Worm (Caenorhabditis elegans) whole organism, L2 larva: Measurements from ENCODE around the gene fox-1.

ENCODE experiments used
- C34F6.9 ChIP-seq: fragments of 150-350 bp; optimal IDR thresholded peaks from 2 replicates; lab custom pipeline; 2014; ENCODE audit warnings: missing biosample characterization, missing genetic modification characterization
- F13H6.1 ChIP-seq: sonication (generic microtip); optimal IDR thresholded peaks from 2 replicates; lab custom pipeline; 2016; ENCODE audit warnings: missing genetic modification characterization, missing compliant biosample characterization
- R02D3.7 ChIP-seq: fragments of 150-350 bp; optimal IDR thresholded peaks from 2 replicates; lab custom pipeline; 2014; ENCODE audit warnings: missing biosample characterization, missing genetic modification characterization
- Y55F3AM.14 ChIP-seq: fragments of 200-800 bp; sonication (Bioruptor generic); optimal IDR thresholded peaks from 2 replicates; lab custom pipeline; 2018; ENCODE audit warnings: mild to moderate bottlenecking, missing genetic modification characterization, missing compliant biosample characterization
- alr-1 ChIP-seq: fragments of 150-350 bp; optimal IDR thresholded peaks from 2 replicates; lab custom pipeline; 2014; ENCODE audit warnings: missing biosample characterization, missing genetic modification characterization
- aly-2 ChIP-seq: fragments of 150-350 bp; optimal IDR thresholded peaks from 2 replicates; lab custom pipeline; 2014; ENCODE audit warnings: missing biosample characterization, missing genetic modification characterization
- ceh-16 ChIP-seq: fragments of 150-350 bp; optimal IDR thresholded peaks from 2 replicates; lab custom pipeline; 2014; ENCODE audit warnings: missing biosample characterization, missing genetic modification characterization
- ceh-82 ChIP-seq: fragments of 150-350 bp; optimal IDR thresholded peaks from 2 replicates; lab custom pipeline; 2014; ENCODE audit warnings: missing biosample characterization, missing genetic modification characterization
- crh-2 ChIP-seq: sonication (generic microtip); optimal IDR thresholded peaks from 2 replicates; lab custom pipeline; 2017; ENCODE audit warnings: missing biosample characterization, missing genetic modification characterization
- dmd-4 ChIP-seq: sonication (generic microtip); optimal IDR thresholded peaks from 2 replicates; lab custom pipeline; 2017; ENCODE audit warnings: missing biosample characterization, missing genetic modification characterization
- egl-27 ChIP-seq: sonication (generic microtip); optimal IDR thresholded peaks from 3 replicates; lab custom pipeline; 2017; ENCODE audit warnings: missing biosample characterization, missing genetic modification reagents, missing genetic modification characterization
- elt-1 ChIP-seq: fragments of 150-350 bp; optimal IDR thresholded peaks from 2 replicates; lab custom pipeline; 2014; ENCODE audit warnings: missing biosample characterization, missing genetic modification characterization
- fos-1 ChIP-seq: fragments of 150-350 bp; optimal IDR thresholded peaks from 2 replicates; lab custom pipeline; 2014; ENCODE audit warnings: missing biosample characterization, missing genetic modification characterization
- gmeb-1 ChIP-seq: fragments of 150-350 bp; optimal IDR thresholded peaks from 2 replicates; lab custom pipeline; 2014; ENCODE audit warnings: missing biosample characterization, missing genetic modification characterization
- lin-11 ChIP-seq: fragments of 150-350 bp; sonication (generic microtip); optimal IDR thresholded peaks from 2 replicates; lab custom pipeline; 2014; ENCODE audit warnings: missing biosample characterization, missing genetic modification characterization, inconsistent platforms, mixed read lengths
- lin-39 ChIP-seq: fragments of 150-350 bp; optimal IDR thresholded peaks from 2 replicates; lab custom pipeline; 2014; ENCODE audit warnings: missing biosample characterization, missing genetic modification reagents, missing genetic modification characterization
- lsy-2 ChIP-seq, 2 experiments: fragments of 150-350 bp in 1 of 2; sonication (generic microtip) in 1 of 2; optimal IDR thresholded peaks; 2 replicates each; lab custom pipeline; 2014 to 2017; ENCODE audit warnings: missing biosample characterization in 2 of 2, missing genetic modification characterization in 2 of 2
- mab-5 ChIP-seq: fragments of 150-350 bp; optimal IDR thresholded peaks from 2 replicates; lab custom pipeline; 2014; ENCODE audit warnings: missing biosample characterization, missing genetic modification characterization
- mdl-1 ChIP-seq, 2 experiments: fragments of 150-350 bp in 1 of 2; sonication (generic microtip) in 1 of 2; optimal IDR thresholded peaks; 2 replicates each; lab custom pipeline; 2017; ENCODE audit warnings: missing biosample characterization in 2 of 2, missing genetic modification characterization in 2 of 2
- nhr-10 ChIP-seq: sonication (generic microtip); optimal IDR thresholded peaks from 2 replicates; lab custom pipeline; 2017; ENCODE audit warnings: missing biosample characterization, missing genetic modification characterization
- nhr-129 ChIP-seq: fragments of 150-350 bp; optimal IDR thresholded peaks from 2 replicates; lab custom pipeline; 2014; ENCODE audit warnings: missing biosample characterization, missing genetic modification characterization
- nhr-21 ChIP-seq: fragments of 150-350 bp; optimal IDR thresholded peaks from 2 replicates; lab custom pipeline; 2014; ENCODE audit warnings: missing biosample characterization, missing genetic modification characterization
- nhr-23 ChIP-seq: fragments of 150-350 bp; optimal IDR thresholded peaks from 2 replicates; lab custom pipeline; 2014; ENCODE audit warnings: missing biosample characterization, missing genetic modification reagents, missing genetic modification characterization
- nhr-25 ChIP-seq: fragments of 150-350 bp; sonication (generic microtip); optimal IDR thresholded peaks from 3 replicates; lab custom pipeline; 2014; ENCODE audit warnings: missing biosample characterization, missing genetic modification characterization
- nhr-6 ChIP-seq: fragments of 150-350 bp; optimal IDR thresholded peaks from 2 replicates; lab custom pipeline; 2014; ENCODE audit warnings: missing biosample characterization, missing genetic modification characterization
- sem-4 ChIP-seq: fragments of 150-350 bp; optimal IDR thresholded peaks from 2 replicates; lab custom pipeline; 2014; ENCODE audit warnings: missing biosample characterization, missing genetic modification reagents, missing genetic modification characterization
- skn-1 ChIP-seq: sonication (generic microtip); optimal IDR thresholded peaks from 2 replicates; lab custom pipeline; 2017; ENCODE audit warnings: missing biosample characterization, missing genetic modification characterization
- sma-3 ChIP-seq: sonication (generic microtip); optimal IDR thresholded peaks from 2 replicates; lab custom pipeline; 2016; ENCODE audit warnings: missing genetic modification reagents, missing genetic modification characterization, missing compliant biosample characterization
- sma-9 ChIP-seq, 2 experiments: fragments of 150-350 bp in 1 of 2; sonication (generic microtip) in 1 of 2; optimal IDR thresholded peaks; 2 replicates each; lab custom pipeline; 2014 to 2016; ENCODE audit warnings: missing genetic modification characterization in 2 of 2, mild to moderate bottlenecking in 1 of 2, missing biosample characterization in 1 of 2, missing compliant biosample characterization in 1 of 2, missing genetic modification reagents in 1 of 2, moderate library complexity in 1 of 2
- unc-39 ChIP-seq: fragments of 150-350 bp; optimal IDR thresholded peaks from 2 replicates; lab custom pipeline; 2014; ENCODE audit warnings: missing biosample characterization, missing genetic modification characterization
- unc-55 ChIP-seq: fragments of 150-350 bp; sonication (generic microtip); optimal IDR thresholded peaks from 3 replicates; lab custom pipeline; 2014; ENCODE audit warnings: missing biosample characterization, missing genetic modification reagents, missing genetic modification characterization
- unc-62 ChIP-seq: fragments of 150-350 bp; optimal IDR thresholded peaks from 2 replicates; lab custom pipeline; 2014; ENCODE audit warnings: missing biosample characterization, missing genetic modification reagents, missing genetic modification characterization
- ztf-1 ChIP-seq: fragments of 200-800 bp; sonication (Bioruptor generic); conservative IDR thresholded peaks from 2 replicates; pipeline ENCODE4 v1.3.6; 2022; ENCODE audit warnings: missing genetic modification characterization, missing compliant biosample characterization
- ztf-11 ChIP-seq: sonication (generic microtip); optimal IDR thresholded peaks from 2 replicates; lab custom pipeline; 2017; ENCODE audit warnings: missing biosample characterization, missing genetic modification characterization
- ztf-4 ChIP-seq: fragments of 150-350 bp; optimal IDR thresholded peaks from 2 replicates; lab custom pipeline; 2014; ENCODE audit warnings: missing biosample characterization, missing genetic modification characterization

Gene fox-1

DNA sequence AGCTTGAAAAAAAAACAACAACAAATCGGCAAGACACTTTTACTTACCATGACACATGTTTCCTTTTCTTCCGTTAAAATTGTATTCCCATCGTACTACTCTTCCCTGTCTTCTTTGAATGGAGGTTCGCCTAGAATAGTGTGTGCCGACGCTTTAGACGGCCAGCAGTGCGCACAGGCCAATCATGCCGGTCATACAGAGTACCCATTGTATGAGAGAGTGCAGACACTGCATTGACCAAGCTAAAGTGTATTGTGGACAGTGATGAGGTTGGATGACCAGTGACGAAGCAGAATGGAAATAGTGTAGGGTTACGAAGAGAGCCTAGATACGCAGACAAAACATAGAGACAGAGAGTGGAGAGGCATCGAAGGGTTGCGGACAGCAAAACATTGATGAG is 57.8 kb downstream of the fox-1 start, which contains the start of gene dhhc-9:
dhhc-9 (minus strand) TSS at position 154 of the 400 bp plus-strand sequence.
- TF ChIP-seq skn-1 (tag; lab: Kevin White, UChicago) (no peak), ztf-11 (tag; lab: Kevin White, UChicago) (no peak), mab-5 (peak; percentile 15), ztf-1 (GFP tag; lab: Robert Waterston, UW) (no peak), C34F6.9 (tag; lab: Kevin White, UChicago) (peak; percentile 49), unc-62 (GFP tag; lab: Kevin White, UChicago) (no peak), Y55F3AM.14 (GFP tag; lab: Kevin White, UChicago) (no peak), nhr-6 (tag; lab: Kevin White, UChicago) (peak; percentile 38), aly-2 (tag; lab: Kevin White, UChicago) (no peak), crh-2 (tag; lab: Kevin White, UChicago) (no peak), alr-1 (tag; lab: Kevin White, UChicago) (no peak), R02D3.7 (tag; lab: Kevin White, UChicago) (no peak), nhr-129 (peak; percentile 65), egl-27 (tag; lab: Kevin White, UChicago) (peak; percentile 28), fos-1 (peak; percentile 86), nhr-21 (tag; lab: Kevin White, UChicago) (no peak), unc-39 (tag; lab: Kevin White, UChicago) (no peak), lin-39 (tag; lab: Kevin White, UChicago) (no peak), mdl-1 (tag; optimal IDR thresholded peaks at IDR 0.05; lab: Kevin White, UChicago) (peak in 1 of 2 experiments; percentile 24), F13H6.1 (tag; lab: Kevin White, UChicago) (peak; percentile 86), lin-11 (tag; lab: Kevin White, UChicago) (peak; percentile 56), nhr-23 (tag; lab: Kevin White, UChicago) (no peak), gmeb-1 (tag; lab: Kevin White, UChicago) (peak; percentile 38), sma-9 (GFP tag; optimal IDR thresholded peaks at IDR 0.05; lab: Kevin White, UChicago) (peak; percentile 77), sma-9 (tag; optimal IDR thresholded peaks at IDR 0.05; lab: Kevin White, UChicago) (no peak), lsy-2 (tag; optimal IDR thresholded peaks at IDR 0.05; lab: Kevin White, UChicago) (peak in 1 of 2 experiments; percentile 58), sma-3 (GFP tag; lab: Kevin White, UChicago) (peak; percentile 26), unc-55 (GFP tag; lab: Kevin White, UChicago) (peak; percentile 35), ztf-4 (tag; lab: Kevin White, UChicago) (no peak), nhr-10 (no peak), elt-1 (tag; lab: Kevin White, UChicago) (no peak), ceh-82 (tag; lab: Kevin White, UChicago) (no peak), dmd-4 (tag; lab: Kevin White, UChicago) (no peak), ceh-16 (tag; lab: Kevin White, UChicago) (no peak), nhr-25 (peak; percentile 2), sem-4 (peak; percentile 22)
